Worm (Caenorhabditis elegans) whole organism, late embryonic: ENCODE measurements around the gene B0222.1.

Source experiments
- C38D4.7 ChIP-seq: fragments of 200-800 bp; sonication (Bioruptor generic); optimal IDR thresholded peaks from 2 replicates; lab custom pipeline; 2018; ENCODE audit warnings: mild to moderate bottlenecking, missing genetic modification characterization, moderate library complexity, missing compliant biosample characterization
- F13H6.1 ChIP-seq: sonication (generic microtip); optimal IDR thresholded peaks from 2 replicates; lab custom pipeline; 2016; ENCODE audit warnings: missing genetic modification characterization, missing compliant biosample characterization
- K02D7.2 ChIP-seq: sonication (generic microtip); optimal IDR thresholded peaks from 2 replicates; lab custom pipeline; 2017; ENCODE audit warnings: mild to moderate bottlenecking, missing genetic modification characterization, missing compliant biosample characterization
- Y22D7AL.16 ChIP-seq: sonication (generic microtip); optimal IDR thresholded peaks from 2 replicates; lab custom pipeline; 2016; ENCODE audit warnings: missing genetic modification characterization, missing compliant biosample characterization
- ama-1 ChIP-seq: fragments of 150-350 bp; optimal IDR thresholded peaks from 2 replicates; lab custom pipeline; 2014
- ceh-18 ChIP-seq: sonication (generic microtip); optimal IDR thresholded peaks from 2 replicates; lab custom pipeline; 2016; ENCODE audit warnings: missing genetic modification characterization, missing compliant biosample characterization
- ceh-24 ChIP-seq: sonication (generic microtip); optimal IDR thresholded peaks from 2 replicates; lab custom pipeline; 2016; ENCODE audit warnings: mild to moderate bottlenecking, missing genetic modification characterization, missing compliant biosample characterization
- ceh-30 ChIP-seq: fragments of 150-350 bp; optimal IDR thresholded peaks from 2 replicates; lab custom pipeline; 2014; ENCODE audit warnings: missing biosample characterization, missing genetic modification characterization
- ceh-31 ChIP-seq: sonication (generic microtip); optimal IDR thresholded peaks from 2 replicates; lab custom pipeline; 2016; ENCODE audit warnings: missing genetic modification characterization, missing compliant biosample characterization
- ceh-34 ChIP-seq: sonication (generic microtip); optimal IDR thresholded peaks from 2 replicates; lab custom pipeline; 2016; ENCODE audit warnings: mild to moderate bottlenecking, missing genetic modification characterization, missing compliant biosample characterization
- ceh-9 ChIP-seq: sonication (generic microtip); optimal IDR thresholded peaks from 2 replicates; lab custom pipeline; 2016; ENCODE audit warnings: mild to moderate bottlenecking, missing genetic modification characterization, inconsistent platforms, missing compliant biosample characterization
- dmd-4 ChIP-seq: sonication (generic microtip); optimal IDR thresholded peaks from 2 replicates; lab custom pipeline; 2016; ENCODE audit warnings: borderline replicate concordance, missing genetic modification characterization, missing compliant biosample characterization
- elt-4 ChIP-seq: sonication (generic microtip); optimal IDR thresholded peaks from 2 replicates; lab custom pipeline; 2016; ENCODE audit warnings: missing genetic modification characterization, missing compliant biosample characterization
- eyg-1 ChIP-seq: sonication (generic microtip); optimal IDR thresholded peaks from 2 replicates; lab custom pipeline; 2016; ENCODE audit warnings: missing genotype, missing genetic modification characterization, missing compliant biosample characterization
- fax-1 ChIP-seq: sonication (generic microtip); optimal IDR thresholded peaks from 2 replicates; lab custom pipeline; 2016; ENCODE audit warnings: missing genotype, missing genetic modification characterization, missing compliant biosample characterization
- fkh-10 ChIP-seq: fragments of 150-350 bp; optimal IDR thresholded peaks from 2 replicates; lab custom pipeline; 2014; ENCODE audit warnings: missing biosample characterization, missing genetic modification reagents, missing genetic modification characterization
- gmeb-2 ChIP-seq: sonication (generic microtip); optimal IDR thresholded peaks from 2 replicates; lab custom pipeline; 2016; ENCODE audit warnings: missing genetic modification characterization, inconsistent platforms, missing compliant biosample characterization
- hlh-13 ChIP-seq: fragments of 200-800 bp; sonication (Bioruptor generic); optimal IDR thresholded peaks from 2 replicates; lab custom pipeline; 2018; ENCODE audit warnings: mild to moderate bottlenecking, missing genetic modification characterization, missing compliant biosample characterization
- hlh-15 ChIP-seq: sonication (generic microtip); optimal IDR thresholded peaks from 2 replicates; lab custom pipeline; 2016; ENCODE audit warnings: missing genetic modification characterization, missing compliant biosample characterization
- hlh-30 ChIP-seq: sonication (generic microtip); optimal IDR thresholded peaks from 2 replicates; lab custom pipeline; 2017; ENCODE audit warnings: antibody characterized with exemption, missing genetic modification characterization, missing compliant biosample characterization; ENCODE audit not compliant: insufficient read depth
- hlh-8 ChIP-seq: sonication (generic microtip); optimal IDR thresholded peaks from 2 replicates; lab custom pipeline; 2016; ENCODE audit warnings: missing genotype, missing genetic modification characterization, missing compliant biosample characterization
- lim-6 ChIP-seq: sonication (generic microtip); optimal IDR thresholded peaks from 2 replicates; lab custom pipeline; 2016; ENCODE audit warnings: missing genetic modification characterization, missing compliant biosample characterization
- nfya-1 ChIP-seq: sonication (generic microtip); optimal IDR thresholded peaks from 2 replicates; lab custom pipeline; 2017; ENCODE audit warnings: missing genetic modification characterization, mild to moderate bottlenecking, missing compliant biosample characterization, antibody characterized with exemption, moderate library complexity
- nhr-11 ChIP-seq: fragments of 150-350 bp; optimal IDR thresholded peaks from 2 replicates; lab custom pipeline; 2014; ENCODE audit warnings: missing biosample characterization, missing genetic modification characterization
- nhr-232 ChIP-seq: sonication (generic microtip); optimal IDR thresholded peaks from 2 replicates; lab custom pipeline; 2016; ENCODE audit warnings: missing genetic modification characterization, missing compliant biosample characterization
- npax-4 ChIP-seq: sonication (generic microtip); optimal IDR thresholded peaks from 2 replicates; lab custom pipeline; 2016; ENCODE audit warnings: missing genetic modification characterization, missing compliant biosample characterization
- odd-2 ChIP-seq: sonication (generic microtip); optimal IDR thresholded peaks from 2 replicates; lab custom pipeline; 2017; ENCODE audit warnings: antibody characterized with exemption, mild to moderate bottlenecking, missing genetic modification characterization, missing compliant biosample characterization
- pat-9 ChIP-seq: fragments of 200-800 bp; sonication (Bioruptor generic); optimal IDR thresholded peaks from 2 replicates; lab custom pipeline; 2018; ENCODE audit warnings: mild to moderate bottlenecking, missing genetic modification characterization, moderate library complexity, missing compliant biosample characterization
- pha-2 ChIP-seq: sonication (generic microtip); optimal IDR thresholded peaks from 2 replicates; lab custom pipeline; 2017; ENCODE audit warnings: mild to moderate bottlenecking, missing genetic modification characterization, missing compliant biosample characterization
- pqm-1 ChIP-seq: sonication (generic microtip); optimal IDR thresholded peaks from 2 replicates; lab custom pipeline; 2016; ENCODE audit warnings: missing genetic modification characterization, missing compliant biosample characterization
- pros-1 ChIP-seq: fragments of 150-350 bp; optimal IDR thresholded peaks from 2 replicates; lab custom pipeline; 2014; ENCODE audit warnings: missing biosample characterization, missing genetic modification reagents, missing genetic modification characterization
- ref-2 ChIP-seq: sonication (generic microtip); optimal IDR thresholded peaks from 2 replicates; lab custom pipeline; 2016; ENCODE audit warnings: missing genetic modification characterization, missing compliant biosample characterization
- rnt-1 ChIP-seq: sonication (generic microtip); optimal IDR thresholded peaks from 2 replicates; lab custom pipeline; 2016; ENCODE audit warnings: missing genetic modification characterization, missing compliant biosample characterization
- sox-2 ChIP-seq: fragments of 200-800 bp; sonication (Bioruptor generic); IDR thresholded peaks from 2 replicates; pipeline ENCODE4 v1.3.6; 2022; ENCODE audit warnings: missing genetic modification reagents, missing genetic modification characterization, missing compliant biosample characterization
- sox-4 ChIP-seq: sonication (generic microtip); optimal IDR thresholded peaks from 2 replicates; lab custom pipeline; 2017; ENCODE audit warnings: mild to moderate bottlenecking, missing genetic modification characterization, inconsistent platforms, missing compliant biosample characterization
- syd-9 ChIP-seq: sonication (generic microtip); optimal IDR thresholded peaks from 2 replicates; lab custom pipeline; 2016; ENCODE audit warnings: mild to moderate bottlenecking, missing genetic modification characterization, moderate library complexity, missing compliant biosample characterization
- tbx-7 ChIP-seq: sonication (generic microtip); optimal IDR thresholded peaks from 2 replicates; lab custom pipeline; 2016; ENCODE audit warnings: missing genotype, missing genetic modification characterization, missing compliant biosample characterization
- ttx-3 ChIP-seq: sonication (generic microtip); optimal IDR thresholded peaks from 2 replicates; lab custom pipeline; 2016; ENCODE audit warnings: missing genetic modification reagents, missing genetic modification characterization, missing compliant biosample characterization
- unc-3 ChIP-seq, 2 experiments: fragments of 200-800 bp in 1 of 2; sonication (Bioruptor generic) in 1 of 2; sonication (generic microtip) in 1 of 2; conservative IDR thresholded peaks in 1 of 2; optimal IDR thresholded peaks in 1 of 2; 2 replicates each; pipeline versions ENCODE4 v1.3.6 to Lab custom; 2016 to 2022; ENCODE audit warnings: missing compliant biosample characterization in 2 of 2, missing genetic modification characterization in 2 of 2, missing genetic modification reagents in 1 of 2
- ztf-16 ChIP-seq: sonication (generic microtip); optimal IDR thresholded peaks from 2 replicates; lab custom pipeline; 2017; ENCODE audit warnings: missing genetic modification characterization, missing compliant biosample characterization

B0222.1 gene

DNA sequence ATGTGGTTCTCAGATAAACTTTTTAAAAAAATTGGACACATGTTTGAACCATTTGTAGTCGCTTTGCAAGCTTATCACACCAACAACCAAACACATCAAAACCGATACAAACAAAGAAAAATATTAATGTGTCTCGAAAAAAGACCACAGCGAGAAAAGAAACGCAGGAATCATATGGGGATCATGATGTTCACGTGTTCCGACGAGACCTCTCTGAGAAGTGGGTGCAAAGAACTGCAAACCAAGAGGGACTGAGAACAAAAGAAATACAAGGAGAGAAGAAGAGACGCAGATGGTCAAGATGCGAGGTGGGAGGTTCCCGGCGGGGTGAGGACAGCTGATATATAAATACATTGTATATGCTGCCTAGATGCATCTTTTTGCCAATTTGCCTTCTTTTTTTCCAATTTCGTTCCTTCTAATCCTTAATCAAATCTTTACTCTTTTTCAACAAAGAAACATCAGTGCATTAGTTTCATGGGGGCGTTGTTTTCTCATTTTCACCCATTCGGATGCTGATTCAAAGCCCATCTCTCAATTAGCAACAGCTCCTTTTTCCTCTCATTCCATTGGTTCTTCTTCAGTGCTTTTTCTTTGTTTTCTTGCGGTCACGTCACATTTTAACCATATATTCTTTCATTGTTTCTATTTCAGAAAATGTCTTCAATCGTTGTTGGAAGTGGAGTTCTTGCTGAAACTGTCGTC, 38.3 kb upstream of the B0222.1 start, which contains the start of gene F21C10.10 (continued):
- no peak for TF ChIP-seq unc-3 (GFP tag; conservative IDR thresholded peaks at IDR 0.05; lab: Robert Waterston, UW)
- TF ChIP-seq unc-3 (tag; optimal IDR thresholded peaks at IDR 0.05; lab: Kevin White, UChicago), result no peak
- no peak for TF ChIP-seq fkh-10 (GFP tag; lab: Kevin White, UChicago)
- TF ChIP-seq ceh-24 (tag; lab: Kevin White, UChicago), result no peak
- TF ChIP-seq nhr-11 (tag; lab: Kevin White, UChicago), result no peak
- TF ChIP-seq ceh-30 (tag; lab: Kevin White, UChicago), result no peak
- no peak for TF ChIP-seq tbx-7 (tag; lab: Kevin White, UChicago)
- TF ChIP-seq ceh-31, result peak; percentile 41
- no peak for TF ChIP-seq gmeb-2
- peak; percentile 73 for TF ChIP-seq ceh-18 (tag; lab: Kevin White, UChicago)
- no peak for TF ChIP-seq sox-4 (tag; lab: Kevin White, UChicago)
- TF ChIP-seq rnt-1 (tag; lab: Kevin White, UChicago), result peak; percentile 66
- TF ChIP-seq pros-1 (tag; lab: Kevin White, UChicago), result no peak
- TF ChIP-seq K02D7.2 (tag; lab: Kevin White, UChicago), result no peak
- no peak for TF ChIP-seq fax-1 (tag; lab: Kevin White, UChicago)
- no peak for TF ChIP-seq hlh-13
- TF ChIP-seq elt-4, result no peak
- no peak for TF ChIP-seq ttx-3 (tag; lab: Kevin White, UChicago)
- no peak for TF ChIP-seq C38D4.7
- peak; percentile 93 for TF ChIP-seq hlh-30 (tag; lab: Kevin White, UChicago)
- TF ChIP-seq F13H6.1 (tag; lab: Kevin White, UChicago), result no peak
- no peak for TF ChIP-seq Y22D7AL.16 (tag; lab: Kevin White, UChicago)
- peak; percentile 76 for TF ChIP-seq nfya-1 (tag; lab: Kevin White, UChicago)
- TF ChIP-seq ztf-16 (tag; lab: Kevin White, UChicago), result no peak
- TF ChIP-seq hlh-15 (tag; lab: Kevin White, UChicago), result no peak
- no peak for TF ChIP-seq pha-2
- no peak for TF ChIP-seq pqm-1 (tag; lab: Kevin White, UChicago)
- no peak for TF ChIP-seq npax-4 (tag; lab: Kevin White, UChicago)
- peak; percentile 15 for TF ChIP-seq syd-9
- TF ChIP-seq ceh-34 (tag; lab: Kevin White, UChicago), result peak; percentile 34
- no peak for TF ChIP-seq lim-6 (tag; lab: Kevin White, UChicago)

- TF ChIP-seq nhr-232 (tag; lab: Kevin White, UChicago) (no peak), ttx-3 (tag; lab: Kevin White, UChicago) (no peak), nhr-11 (tag; lab: Kevin White, UChicago) (no peak), pat-9 (tag; lab: Kevin White, UChicago) (no peak), pros-1 (tag; lab: Kevin White, UChicago) (no peak), ceh-9 (tag; lab: Kevin White, UChicago) (no peak), sox-2 (GFP tag; lab: Robert Waterston, UW) (no peak), nfya-1 (tag; lab: Kevin White, UChicago) (no peak), ama-1 (lab: Kevin White, UChicago) (no peak), Y22D7AL.16 (tag; lab: Kevin White, UChicago) (no peak), odd-2 (tag; lab: Kevin White, UChicago) (no peak), eyg-1 (tag; lab: Kevin White, UChicago) (no peak), ref-2 (tag; lab: Kevin White, UChicago) (no peak), dmd-4 (tag; lab: Kevin White, UChicago) (no peak), hlh-8 (tag; lab: Kevin White, UChicago) (no peak)
These were observed 37.4 kb upstream of the B0222.1 start for ce11 chrV:9096674-9097073.
